Worm (Caenorhabditis elegans) whole organism, young adult: Measurements from ENCODE around the gene strm-1.

Experiments used
- Y56A3A.18 ChIP-seq: fragments of 200-800 bp; sonication (Bioruptor generic); IDR thresholded peaks from 2 replicates; pipeline ENCODE4 v1.3.6; 2022; ENCODE audit warnings: missing genetic modification reagents, missing genetic modification characterization, missing compliant biosample characterization
- ama-1 ChIP-seq, 3 experiments: fragments of 150-350 bp in 1 of 3; sonication (generic microtip) in 2 of 3; optimal IDR thresholded peaks; 2 replicates each; lab custom pipeline; 2014 to 2018; ENCODE audit warnings: missing biosample characterization in 2 of 3, missing genetic modification characterization in 2 of 3, missing genetic modification reagents in 2 of 3
- efl-1 ChIP-seq: fragments of 150-350 bp; optimal IDR thresholded peaks from 2 replicates; lab custom pipeline; 2014; ENCODE audit warnings: missing biosample characterization, missing genetic modification reagents, missing genetic modification characterization
- hlh-12 ChIP-seq: sonication (generic microtip); optimal IDR thresholded peaks from 2 replicates; lab custom pipeline; 2016; ENCODE audit warnings: missing genetic modification characterization, missing compliant biosample characterization
- madf-8 ChIP-seq: fragments of 200-800 bp; sonication (Bioruptor generic); conservative IDR thresholded peaks from 2 replicates; pipeline ENCODE4 v1.3.6; 2022; ENCODE audit warnings: missing genetic modification reagents, missing genetic modification characterization, missing compliant biosample characterization
- mel-28 ChIP-seq: sonication (generic microtip); optimal IDR thresholded peaks from 2 replicates; lab custom pipeline; 2016; ENCODE audit warnings: borderline replicate concordance, mild to moderate bottlenecking, missing genetic modification characterization, missing compliant biosample characterization
- sea-2 ChIP-seq: fragments of 200-800 bp; sonication (Bioruptor generic); IDR thresholded peaks from 2 replicates; pipeline ENCODE4 v1.3.6; 2022; ENCODE audit warnings: missing genetic modification characterization, missing compliant biosample characterization
- unc-62 ChIP-seq: fragments of 150-350 bp; optimal IDR thresholded peaks from 2 replicates; lab custom pipeline; 2014; ENCODE audit warnings: missing biosample characterization, missing genetic modification reagents, missing genetic modification characterization

ce11 chrIII:2368424-2368823 lies 33.4 kb upstream of the strm-1 start, which contains the start of gene H04J21.4:
- TF ChIP-seq unc-62 (GFP tag; lab: Kevin White, UChicago) (no peak), efl-1 (no peak), sea-2 (no peak), ama-1 (optimal IDR thresholded peaks at IDR 0.05; lab: Kevin White, UChicago) (no peak), ama-1 (GFP tag; optimal IDR thresholded peaks at IDR 0.05; lab: Kevin White, UChicago) (no peak), madf-8 (no peak), mel-28 (tag; lab: Kevin White, UChicago) (no peak), hlh-12 (tag; lab: Kevin White, UChicago) (no peak), Y56A3A.18 (no peak)
